Fruit fly (Drosophila melanogaster) whole organism, wandering third instar larva: ENCODE data around the gene CG10877.

ENCODE experiments used
- Abd-B ChIP-seq: fragments of >200 bp; optimal IDR thresholded peaks from 2 replicates; lab custom pipeline; 2017; ENCODE audit warnings: missing biosample characterization, missing genetic modification characterization
- CG9705 ChIP-seq: fragments of 200-800 bp; sonication (Bioruptor generic); optimal IDR thresholded peaks from 2 replicates; lab custom pipeline; 2018; ENCODE audit warnings: missing biosample characterization, mild to moderate bottlenecking, missing genetic modification characterization
- CrebA ChIP-seq: fragments of 200-800 bp; sonication (Bioruptor generic); optimal IDR thresholded peaks from 2 replicates; lab custom pipeline; 2016; ENCODE audit warnings: missing biosample characterization, mild to moderate bottlenecking, missing genetic modification characterization, borderline replicate concordance
- Dfd ChIP-seq: fragments of >200 bp; optimal IDR thresholded peaks from 2 replicates; lab custom pipeline; 2017; ENCODE audit warnings: missing biosample characterization, missing genetic modification characterization
- Dif ChIP-seq: fragments of 200-275, 200-300 bp; sonication (Bioruptor generic); optimal IDR thresholded peaks from 2 replicates; lab custom pipeline; 2018; ENCODE audit warnings: missing biosample characterization, missing genetic modification characterization; ENCODE audit not compliant: partially characterized antibody
- GATAd ChIP-seq: sonication (Bioruptor generic); optimal IDR thresholded peaks from 2 replicates; lab custom pipeline; 2016; ENCODE audit warnings: missing biosample characterization, missing genetic modification characterization
- HLH106 ChIP-seq: fragments of 200-800 bp; optimal IDR thresholded peaks from 3 replicates; lab custom pipeline; 2019; ENCODE audit warnings: missing biosample characterization, mild to moderate bottlenecking, missing genetic modification characterization, moderate library complexity
- Hnf4 ChIP-seq: fragments of 200-800 bp; sonication (Bioruptor generic); optimal IDR thresholded peaks from 2 replicates; lab custom pipeline; 2016; ENCODE audit warnings: missing biosample characterization, mild to moderate bottlenecking, missing genetic modification characterization
- Hr78 ChIP-seq: fragments of >200 bp; optimal IDR thresholded peaks from 2 replicates; lab custom pipeline; 2017; ENCODE audit warnings: missing biosample characterization, missing genetic modification characterization
- Hr83 ChIP-seq: fragments of 200-300 bp; sonication (Bioruptor generic); optimal IDR thresholded peaks from 2 replicates; lab custom pipeline; 2016; ENCODE audit warnings: missing biosample characterization, mild to moderate bottlenecking, missing genetic modification characterization, moderate library complexity; ENCODE audit not compliant: poor library complexity, severe bottlenecking
- Mio ChIP-seq: sonication (Bioruptor generic); optimal IDR thresholded peaks from 2 replicates; lab custom pipeline; 2016; ENCODE audit warnings: missing biosample characterization, missing genetic modification characterization
- Myc ChIP-seq: fragments of >200 bp; optimal IDR thresholded peaks from 2 replicates; lab custom pipeline; 2017
- N ChIP-seq: fragments of >200 bp; optimal IDR thresholded peaks from 2 replicates; lab custom pipeline; 2018; ENCODE audit warnings: missing biosample characterization, missing external identifiers, missing genetic modification characterization
- OdsH ChIP-seq: fragments of 200-800 bp; sonication (Bioruptor generic); optimal IDR thresholded peaks from 2 replicates; lab custom pipeline; 2016; ENCODE audit warnings: missing biosample characterization, mild to moderate bottlenecking, missing genetic modification characterization
- Rel ChIP-seq, 2 experiments: fragments of 200-800 bp; sonication (Bioruptor generic) in 1 of 2; optimal IDR thresholded peaks; 2 replicates in 1 of 2; 3 replicates in 1 of 2; lab custom pipeline; 2016 to 2019; ENCODE audit warnings: mild to moderate bottlenecking in 2 of 2, missing biosample characterization in 2 of 2, missing genetic modification characterization in 2 of 2, moderate library complexity in 1 of 2
- Sp1 ChIP-seq: fragments of 200-800 bp; sonication (Bioruptor generic); optimal IDR thresholded peaks from 3 replicates; lab custom pipeline; 2019; ENCODE audit warnings: missing biosample characterization, mild to moderate bottlenecking, missing genetic modification characterization, moderate library complexity
- br ChIP-seq: fragments of 200-800 bp; sonication (Bioruptor generic); optimal IDR thresholded peaks from 2 replicates; lab custom pipeline; 2016; ENCODE audit warnings: missing biosample characterization, missing genetic modification characterization
- brk ChIP-seq: fragments of 200-800 bp; sonication (Bioruptor generic); optimal IDR thresholded peaks from 2 replicates; lab custom pipeline; 2016; ENCODE audit warnings: missing biosample characterization, mild to moderate bottlenecking, missing genetic modification characterization
- dl ChIP-seq, 2 experiments: fragments of 175-275, 200-275 bp in 1 of 2; fragments of 200-275 bp in 1 of 2; sonication (Bioruptor generic); optimal IDR thresholded peaks; lab custom pipeline; 2018; ENCODE audit warnings: mild to moderate bottlenecking in 2 of 2, missing biosample characterization in 2 of 2, missing genetic modification characterization in 2 of 2, moderate library complexity in 2 of 2; ENCODE audit not compliant: partially characterized antibody in 2 of 2, insufficient read depth in 1 of 2
- dmrt93B ChIP-seq: fragments of 200-800 bp; sonication (Bioruptor generic); optimal IDR thresholded peaks from 2 replicates; lab custom pipeline; 2018; ENCODE audit warnings: missing biosample characterization, mild to moderate bottlenecking, missing genetic modification characterization
- dsf ChIP-seq: sonication (Bioruptor generic); optimal IDR thresholded peaks from 2 replicates; lab custom pipeline; 2016; ENCODE audit warnings: missing biosample characterization, missing genetic modification characterization, borderline replicate concordance
- ey ChIP-seq: fragments of 200-800 bp; sonication (Bioruptor generic); optimal IDR thresholded peaks from 2 replicates; lab custom pipeline; 2016; ENCODE audit warnings: missing biosample characterization, missing genetic modification characterization
- foxo ChIP-seq, 2 experiments: fragments of 200-800 bp; sonication (Bioruptor generic); optimal IDR thresholded peaks; 2 replicates in 1 of 2; 3 replicates in 1 of 2; lab custom pipeline; 2016 to 2017; ENCODE audit warnings: missing biosample characterization in 2 of 2, missing genetic modification characterization in 2 of 2
- fru ChIP-seq: fragments of 200-800 bp; sonication (Bioruptor generic); optimal IDR thresholded peaks from 3 replicates; lab custom pipeline; 2016; ENCODE audit warnings: missing biosample characterization, mild to moderate bottlenecking, missing genetic modification characterization
- h ChIP-seq: fragments of 200-800 bp; sonication (Bioruptor generic); optimal IDR thresholded peaks from 3 replicates; lab custom pipeline; 2016; ENCODE audit warnings: missing biosample characterization, mild to moderate bottlenecking, missing genetic modification characterization
- jim ChIP-seq: fragments of 175-275, 200-325 bp; sonication (Bioruptor generic); optimal IDR thresholded peaks from 2 replicates; lab custom pipeline; 2016; ENCODE audit warnings: missing biosample characterization, mild to moderate bottlenecking, missing genetic modification characterization
- lola ChIP-seq: fragments of >200 bp; optimal IDR thresholded peaks from 2 replicates; lab custom pipeline; 2017; ENCODE audit warnings: missing biosample characterization, missing genetic modification characterization
- pan ChIP-seq: fragments of >200 bp; optimal IDR thresholded peaks from 2 replicates; lab custom pipeline; 2017
- psq ChIP-seq: fragments of 200-800 bp; sonication (Bioruptor generic); optimal IDR thresholded peaks from 3 replicates; lab custom pipeline; 2017; ENCODE audit warnings: missing biosample characterization, mild to moderate bottlenecking, missing genetic modification characterization, moderate library complexity
- rgr ChIP-seq: fragments of 200-800 bp; sonication (Bioruptor generic); optimal IDR thresholded peaks from 3 replicates; lab custom pipeline; 2016; ENCODE audit warnings: missing biosample characterization, mild to moderate bottlenecking, missing genetic modification characterization
- sage ChIP-seq: fragments of 200-800 bp; sonication (Bioruptor generic); optimal IDR thresholded peaks from 2 replicates; lab custom pipeline; 2016; ENCODE audit warnings: missing biosample characterization, mild to moderate bottlenecking, missing genetic modification characterization
- sv ChIP-seq: fragments of 200-800 bp; sonication (Bioruptor generic); optimal IDR thresholded peaks from 3 replicates; lab custom pipeline; 2016; ENCODE audit warnings: missing biosample characterization, missing genetic modification characterization
- tai ChIP-seq: sonication (Bioruptor generic); optimal IDR thresholded peaks from 2 replicates; lab custom pipeline; 2016; ENCODE audit warnings: missing biosample characterization, missing genetic modification characterization
- usp ChIP-seq: fragments of >200 bp; optimal IDR thresholded peaks from 2 replicates; lab custom pipeline; 2017; ENCODE audit warnings: missing biosample characterization, missing genetic modification characterization
- woc ChIP-seq: sonication (Bioruptor generic); optimal IDR thresholded peaks from 2 replicates; lab custom pipeline; 2016; ENCODE audit warnings: missing biosample characterization, mild to moderate bottlenecking, missing genetic modification characterization

CG10877 gene

dm6 chr3R:20550632-20551486, 13.0 kb downstream of the CG10877 start (continued):
- peak; percentile 47 for TF ChIP-seq tai
- no peak for TF ChIP-seq pan
- peak; percentile 14 for TF ChIP-seq Hnf4 (GFP tag; lab: Kevin White, UChicago)
- peak in 1 of 2 experiments; percentile 27 for TF ChIP-seq foxo (GFP tag; optimal IDR thresholded peaks at IDR 0.05; lab: Kevin White, UChicago)
- TF ChIP-seq lola (GFP tag; lab: Kevin White, UChicago), result no peak
- peak in 1 of 2 experiments; percentile 8 for TF ChIP-seq dl (GFP tag; optimal IDR thresholded peaks at IDR 0.05; lab: Kevin White, UChicago; ENCODE audit: insufficient read depth in 1 of 2, partially characterized antibody in 2 of 2)
- peak; percentile 1 for TF ChIP-seq br (GFP tag; lab: Kevin White, UChicago)
- TF ChIP-seq Abd-B (GFP tag; lab: Kevin White, UChicago), result no peak
- no peak for TF ChIP-seq GATAd (GFP tag; lab: Kevin White, UChicago)
- TF ChIP-seq usp (GFP tag; lab: Kevin White, UChicago), result no peak

dm6 chr3R:20549855-20550603, 13.8 kb downstream of the CG10877 start:
- TF ChIP-seq GATAd (GFP tag; lab: Kevin White, UChicago) (no peak), dsf (peak; percentile 9), dmrt93B (GFP tag; lab: Kevin White, UChicago) (peak; percentile 63), OdsH (GFP tag; lab: Kevin White, UChicago) (peak; percentile 85), Sp1 (GFP tag; lab: Kevin White, UChicago) (peak; percentile 82), Dif (GFP tag; lab: Kevin White, UChicago) (no peak), usp (GFP tag; lab: Kevin White, UChicago) (no peak), CrebA (GFP tag; lab: Kevin White, UChicago) (no peak), rgr (GFP tag; lab: Kevin White, UChicago) (peak; percentile 89), jim (no peak), dl (GFP tag; optimal IDR thresholded peaks at IDR 0.05; lab: Kevin White, UChicago; ENCODE audit: insufficient read depth in 1 of 2, partially characterized antibody in 2 of 2) (no peak), psq (GFP tag; lab: Kevin White, UChicago) (peak; percentile 84), foxo (GFP tag; optimal IDR thresholded peaks at IDR 0.05; lab: Kevin White, UChicago) (peak in 1 of 2 experiments; percentile 82), Myc (lab: Kevin White, UChicago) (no peak), Hnf4 (GFP tag; lab: Kevin White, UChicago) (peak; percentile 56), Dfd (GFP tag; lab: Kevin White, UChicago) (no peak), brk (GFP tag; lab: Kevin White, UChicago) (peak; percentile 74), ey (GFP tag; lab: Kevin White, UChicago) (peak; percentile 79), lola (GFP tag; lab: Kevin White, UChicago) (no peak), CG9705 (peak; percentile 55), fru (GFP tag; lab: Kevin White, UChicago) (peak; percentile 72), Abd-B (GFP tag; lab: Kevin White, UChicago) (no peak), HLH106 (tag; lab: Kevin White, UChicago) (peak; percentile 86), Mio (GFP tag; lab: Kevin White, UChicago) (no peak), Rel (GFP tag; optimal IDR thresholded peaks at IDR 0.05; lab: Kevin White, UChicago) (peak; percentile 62), Rel (tag; optimal IDR thresholded peaks at IDR 0.05; lab: Kevin White, UChicago) (peak; percentile 70), br (GFP tag; lab: Kevin White, UChicago) (peak; percentile 76), sv (peak; percentile 58), woc (peak; percentile 37), sage (GFP tag; lab: Kevin White, UChicago) (peak; percentile 79), Hr78 (GFP tag; lab: Kevin White, UChicago) (no peak), Hr83 (peak; percentile 61), N (GFP tag; lab: Kevin White, UChicago) (no peak), h (GFP tag; lab: Kevin White, UChicago) (peak; percentile 86)
